Fruit fly (Drosophila melanogaster): ENCODE measurements around the gene Hsp67Bc.

Hsp67Bc gene

dm6 chr3L:9370907-9371365, 1.4 kb downstream of the Hsp67Bc start, which contains the start of gene Fdx1 (continued):
- TF ChIP-seq unpg (GFP tag; optimal IDR thresholded peaks at IDR 0.05) (peak; percentile 44), Hr39 (optimal IDR thresholded peaks at IDR 0.05) (no peak), CG17361 (GFP tag; IDR thresholded peaks at IDR 0.05) (0 out of 3 replicates have a peak, but pooled peaks have one; percentile 48), CG12942 (GFP tag; optimal IDR thresholded peaks at IDR 0.05) (no peak), ken (GFP tag; IDR thresholded peaks at IDR 0.05) (no peak), HLH3B (GFP tag; IDR thresholded peaks at IDR 0.05) (peak; percentile 38; the same call in 1 of the 2 replicates), CG3847 (GFP tag; IDR thresholded peaks at IDR 0.05) (peak; percentile 36), CG13424 (tag; optimal IDR thresholded peaks at IDR 0.05) (peak; percentile 70), inv (GFP tag; IDR thresholded peaks at IDR 0.05; ENCODE audit: partially characterized antibody) (peak; percentile 37; the same call in 1 of the 2 replicates), usp (GFP tag; optimal IDR thresholded peaks at IDR 0.05) (no peak), unc-4 (GFP tag; IDR thresholded peaks at IDR 0.05; ENCODE audit: partially characterized antibody) (peak; percentile 70), Ets65A (GFP tag) (no peak), CG10267 (tag; optimal IDR thresholded peaks at IDR 0.05) (peak; percentile 39), dmrt99B (tag; optimal IDR thresholded peaks at IDR 0.05) (no peak), dm (GFP tag; optimal IDR thresholded peaks at IDR 0.05) (no peak), odd (GFP tag; optimal IDR thresholded peaks at IDR 0.05) (no peak), CG1603 (tag; optimal IDR thresholded peaks at IDR 0.05) (no peak), Hr3 (GFP tag; optimal IDR thresholded peaks at IDR 0.05) (peak; percentile 35), Neu2 (GFP tag; optimal IDR thresholded peaks at IDR 0.05; ENCODE audit: borderline replicate concordance) (no peak), CoRest (tag; optimal IDR thresholded peaks at IDR 0.05) (peak; percentile 55), Jarid2 (GFP tag; optimal IDR thresholded peaks at IDR 0.05) (no peak), Hr78 (GFP tag; optimal IDR thresholded peaks at IDR 0.05) (no peak), Dip3 (GFP tag; optimal IDR thresholded peaks at IDR 0.05) (no peak), NFAT (GFP tag; IDR thresholded peaks at IDR 0.05) (peak; percentile 38; the same call in 1 of the 2 replicates), CG1529 (GFP tag; optimal IDR thresholded peaks at IDR 0.05) (no peak), yki (optimal IDR thresholded peaks at IDR 0.05) (no peak), vfl (GFP tag; optimal IDR thresholded peaks at IDR 0.05) (no peak), repo (GFP tag; optimal IDR thresholded peaks at IDR 0.05) (no peak), Eip74EF (GFP tag; optimal IDR thresholded peaks at IDR 0.05) (no peak), Mes4 (GFP tag; optimal IDR thresholded peaks at IDR 0.05) (no peak), CG15514 (GFP tag; optimal IDR thresholded peaks at IDR 0.05) (peak; percentile 64), Rfx (GFP tag; IDR thresholded peaks at IDR 0.05) (peak; percentile 67), Aef1 (GFP tag; IDR thresholded peaks at IDR 0.05) (peak; percentile 68), Mrtf (GFP tag; IDR thresholded peaks at IDR 0.05) (no peak), CG14441 (GFP tag; IDR thresholded peaks at IDR 0.05) (0 out of 2 replicates have a peak, but pooled peaks have one; percentile 29), NC2β (GFP tag; optimal IDR thresholded peaks at IDR 0.05) (no peak), CG6791 (GFP tag; IDR thresholded peaks at IDR 0.05; ENCODE audit: partially characterized antibody) (no peak), D19A (tag; optimal IDR thresholded peaks at IDR 0.05) (no peak), CG17568 (GFP tag; optimal IDR thresholded peaks at IDR 0.05) (no peak), Pdp1 (GFP tag; optimal IDR thresholded peaks at IDR 0.05) (peak in 1 of 2 experiments; percentile 59), Adf1 (GFP tag; IDR thresholded peaks at IDR 0.05) (no peak), salm (tag; optimal IDR thresholded peaks at IDR 0.05) (no peak), CG12299 (tag; optimal IDR thresholded peaks at IDR 0.05) (peak; percentile 7), gt (GFP tag; IDR thresholded peaks at IDR 0.05) (no peak), Hsf (GFP tag; optimal IDR thresholded peaks at IDR 0.05) (peak; percentile 8), sens-2 (GFP tag; IDR thresholded peaks at IDR 0.05) (no peak), seq (GFP tag; IDR thresholded peaks at IDR 0.05) (no peak), tio (GFP tag; optimal IDR thresholded peaks at IDR 0.05) (no peak), CG15269 (tag; optimal IDR thresholded peaks at IDR 0.05) (peak; percentile 53), Nf-YB (GFP tag; optimal IDR thresholded peaks at IDR 0.05) (no peak), Fer2 (tag; optimal IDR thresholded peaks at IDR 0.05) (no peak)

All from whole organism, embryonic.